Fruit fly (Drosophila melanogaster) whole organism, prepupa: ENCODE measurements around the gene iav.

Source experiments
- Blimp-1 ChIP-seq: fragments of 200-800 bp; sonication (Bioruptor generic); optimal IDR thresholded peaks from 3 replicates; lab custom pipeline; 2017; ENCODE audit warnings: missing biosample characterization, missing genetic modification characterization, mild to moderate bottlenecking, moderate library complexity, missing genetic modification reagents
- CG10631 ChIP-seq: fragments of 200-800 bp; sonication (Bioruptor generic); optimal IDR thresholded peaks from 2 replicates; lab custom pipeline; 2016; ENCODE audit warnings: missing biosample characterization, missing genetic modification characterization
- CG10669 ChIP-seq: fragments of 200-800 bp; sonication (Bioruptor generic); optimal IDR thresholded peaks from 3 replicates; lab custom pipeline; 2018; ENCODE audit warnings: missing biosample characterization, mild to moderate bottlenecking, missing genetic modification characterization, moderate library complexity
- CG11294 ChIP-seq: fragments of 200-800 bp; sonication (Bioruptor generic); IDR thresholded peaks from 2 replicates; pipeline ENCODE4 v1.3.6; 2022; ENCODE audit warnings: missing biosample characterization, missing genetic modification characterization
- CG11902 ChIP-seq: fragments of 200-800 bp; sonication (Bioruptor generic); optimal IDR thresholded peaks from 3 replicates; lab custom pipeline; 2016; ENCODE audit warnings: missing biosample characterization, missing genetic modification characterization
- CG15336 ChIP-seq: fragments of 200-800 bp; sonication (Bioruptor generic); IDR thresholded peaks from 2 replicates; pipeline ENCODE4 v1.3.6; 2022; ENCODE audit warnings: missing biosample characterization, missing genetic modification characterization
- CG1621 ChIP-seq: fragments of 200-800 bp; sonication (Bioruptor generic); optimal IDR thresholded peaks from 3 replicates; lab custom pipeline; 2018; ENCODE audit warnings: missing biosample characterization, mild to moderate bottlenecking, missing genetic modification characterization
- CG3032 ChIP-seq: fragments of 200-800 bp; optimal IDR thresholded peaks from 2 replicates; lab custom pipeline; 2019; ENCODE audit warnings: missing biosample characterization, mild to moderate bottlenecking, missing genetic modification characterization, moderate library complexity
- CG32006 ChIP-seq: fragments of 200-800 bp; sonication (Bioruptor generic); optimal IDR thresholded peaks from 3 replicates; lab custom pipeline; 2017; ENCODE audit warnings: missing biosample characterization, mild to moderate bottlenecking, missing genetic modification characterization
- CG34406 ChIP-seq: fragments of 200-800 bp; sonication (Bioruptor generic); optimal IDR thresholded peaks from 3 replicates; lab custom pipeline; 2016; ENCODE audit warnings: missing biosample characterization, missing genetic modification characterization
- CG3919 ChIP-seq: fragments of 200-800 bp; sonication (Bioruptor generic); optimal IDR thresholded peaks from 3 replicates; lab custom pipeline; 2016; ENCODE audit warnings: missing biosample characterization, missing genetic modification characterization
- CG6163 ChIP-seq: fragments of 200-800 bp; sonication (Bioruptor generic); IDR thresholded peaks from 3 replicates; pipeline ENCODE4 v1.3.6; 2022; ENCODE audit warnings: missing biosample characterization, missing genetic modification characterization
- CG6276 ChIP-seq: fragments of 200-800 bp; sonication (Bioruptor generic); optimal IDR thresholded peaks from 2 replicates; lab custom pipeline; 2017; ENCODE audit warnings: missing biosample characterization, mild to moderate bottlenecking, missing genetic modification characterization
- CG6792 ChIP-seq: fragments of 200-800 bp; sonication (Bioruptor generic); optimal IDR thresholded peaks from 3 replicates; lab custom pipeline; 2016; ENCODE audit warnings: missing biosample characterization, missing genetic modification characterization
- CG6808 ChIP-seq: fragments of 200-800 bp; sonication (Bioruptor generic); optimal IDR thresholded peaks from 3 replicates; lab custom pipeline; 2017; ENCODE audit warnings: missing biosample characterization, missing genetic modification characterization, mild to moderate bottlenecking, moderate library complexity, missing genetic modification reagents
- CG6854 ChIP-seq: fragments of 200-800 bp; sonication (Bioruptor generic); optimal IDR thresholded peaks from 2 replicates; lab custom pipeline; 2017; ENCODE audit warnings: missing biosample characterization, mild to moderate bottlenecking, missing genetic modification characterization
- CG7368 ChIP-seq: fragments of 200-800 bp; sonication (Bioruptor generic); optimal IDR thresholded peaks from 3 replicates; lab custom pipeline; 2016; ENCODE audit warnings: missing biosample characterization, missing genetic modification characterization
- CG8119 ChIP-seq: fragments of 200-800 bp; sonication (Bioruptor generic); IDR thresholded peaks from 3 replicates; pipeline ENCODE4 v1.3.6; 2022; ENCODE audit warnings: missing biosample characterization, missing genetic modification characterization
- CG8632 ChIP-seq: fragments of 200-800 bp; sonication (Bioruptor generic); optimal IDR thresholded peaks from 3 replicates; lab custom pipeline; 2016; ENCODE audit warnings: missing biosample characterization, missing genetic modification characterization
- CG9139 ChIP-seq: fragments of 200-800 bp; sonication (Bioruptor generic); optimal IDR thresholded peaks from 3 replicates; lab custom pipeline; 2017; ENCODE audit warnings: missing biosample characterization, mild to moderate bottlenecking, missing genetic modification characterization
- Eip75B ChIP-seq: fragments of 200-800 bp; sonication (Bioruptor generic); optimal IDR thresholded peaks from 3 replicates; lab custom pipeline; 2016; ENCODE audit warnings: missing biosample characterization, missing genetic modification characterization
- Eip78C ChIP-seq: fragments of 200-800 bp; sonication (Bioruptor generic); peaks from one replicate; lab custom pipeline; 2016; ENCODE audit warnings: missing biosample characterization, missing genetic modification characterization
- Eip93F ChIP-seq: fragments of 200-800 bp; sonication (Bioruptor generic); optimal IDR thresholded peaks from 2 replicates; lab custom pipeline; 2016; ENCODE audit warnings: missing biosample characterization, mild to moderate bottlenecking, missing genetic modification characterization
- Ets96B ChIP-seq: fragments of 200-800 bp; optimal IDR thresholded peaks from 2 replicates; lab custom pipeline; 2019; ENCODE audit warnings: missing biosample characterization, mild to moderate bottlenecking, missing genetic modification characterization, moderate library complexity
- Gug ChIP-seq: fragments of 200-800 bp; sonication (Bioruptor generic); IDR thresholded peaks from 2 replicates; pipeline ENCODE4 v1.3.6; 2022; ENCODE audit warnings: missing biosample characterization, missing genetic modification characterization
- Hr38 ChIP-seq: sonication (Bioruptor generic); optimal IDR thresholded peaks from 2 replicates; lab custom pipeline; 2016; ENCODE audit warnings: missing biosample characterization, missing genetic modification characterization
- Hr4 ChIP-seq: fragments of 200-800 bp; sonication (Bioruptor generic); optimal IDR thresholded peaks from 3 replicates; lab custom pipeline; 2016; ENCODE audit warnings: missing biosample characterization, missing genetic modification characterization
- Met ChIP-seq: fragments of 200-800 bp; sonication (Bioruptor generic); optimal IDR thresholded peaks from 3 replicates; lab custom pipeline; 2016; ENCODE audit warnings: missing biosample characterization, missing genetic modification characterization
- Sox102F ChIP-seq: fragments of 200-800 bp; sonication (Bioruptor generic); optimal IDR thresholded peaks from 2 replicates; lab custom pipeline; 2016; ENCODE audit warnings: missing biosample characterization, mild to moderate bottlenecking, missing genetic modification characterization
- Sox14 ChIP-seq: fragments of 200-800 bp; sonication (Bioruptor generic); optimal IDR thresholded peaks from 3 replicates; lab custom pipeline; 2016; ENCODE audit warnings: missing biosample characterization, missing genetic modification characterization
- achi ChIP-seq: fragments of 200-800 bp; sonication (Bioruptor generic); optimal IDR thresholded peaks from 3 replicates; lab custom pipeline; 2016; ENCODE audit warnings: missing biosample characterization, missing genetic modification characterization
- acj6 ChIP-seq: fragments of 200-800 bp; sonication (Bioruptor generic); optimal IDR thresholded peaks from 3 replicates; lab custom pipeline; 2016; ENCODE audit warnings: missing biosample characterization, missing genetic modification characterization
- cyc ChIP-seq: fragments of 200-800 bp; sonication (Bioruptor generic); optimal IDR thresholded peaks from 3 replicates; lab custom pipeline; 2016; ENCODE audit warnings: missing biosample characterization, missing genetic modification characterization
- dac ChIP-seq: fragments of 200-800 bp; sonication (Bioruptor generic); optimal IDR thresholded peaks from 2 replicates; lab custom pipeline; 2017; ENCODE audit warnings: missing biosample characterization, mild to moderate bottlenecking, missing genetic modification characterization
- eg ChIP-seq: fragments of 200-800 bp; sonication (Bioruptor generic); IDR thresholded peaks from 3 replicates; pipeline ENCODE4 v1.3.6; 2022; ENCODE audit warnings: missing biosample characterization, missing genetic modification characterization
- fd59A ChIP-seq: fragments of 200-800 bp; sonication (Bioruptor generic); optimal IDR thresholded peaks from 2 replicates; lab custom pipeline; 2017; ENCODE audit warnings: missing biosample characterization, mild to moderate bottlenecking, missing genetic modification characterization, missing genetic modification reagents
- fd85E ChIP-seq: fragments of 200-800 bp; sonication (Bioruptor generic); optimal IDR thresholded peaks from 3 replicates; lab custom pipeline; 2016; ENCODE audit warnings: missing biosample characterization, missing genetic modification characterization
- fkh ChIP-seq: fragments of 200-800 bp; sonication (Bioruptor generic); optimal IDR thresholded peaks from 3 replicates; lab custom pipeline; 2017; ENCODE audit warnings: missing biosample characterization, mild to moderate bottlenecking, missing genetic modification characterization, moderate library complexity
- lz ChIP-seq: fragments of 200-800 bp; sonication (Bioruptor generic); optimal IDR thresholded peaks from 3 replicates; lab custom pipeline; 2016; ENCODE audit warnings: missing biosample characterization, missing genetic modification characterization
- net ChIP-seq: fragments of 200-800 bp; sonication (Bioruptor generic); optimal IDR thresholded peaks from 3 replicates; lab custom pipeline; 2016; ENCODE audit warnings: missing biosample characterization, missing genetic modification characterization
- pdm3 ChIP-seq: fragments of 200-800 bp; sonication (Bioruptor generic); optimal IDR thresholded peaks from 3 replicates; lab custom pipeline; 2016; ENCODE audit warnings: missing biosample characterization, missing genetic modification characterization
- salr ChIP-seq, 2 experiments: fragments of 200-800 bp; sonication (Bioruptor generic); optimal IDR thresholded peaks; 3 replicates each; lab custom pipeline; 2016 to 2018; ENCODE audit warnings: missing biosample characterization in 2 of 2, missing genetic modification characterization in 2 of 2, mild to moderate bottlenecking in 1 of 2
- spab ChIP-seq: fragments of 200-800 bp; sonication (Bioruptor generic); optimal IDR thresholded peaks from 2 replicates; lab custom pipeline; 2017; ENCODE audit warnings: missing biosample characterization, mild to moderate bottlenecking, missing genetic modification characterization, missing genetic modification reagents
- ss ChIP-seq, 2 experiments: fragments of 200-800 bp; sonication (Bioruptor generic); optimal IDR thresholded peaks; 2 replicates in 1 of 2; 3 replicates in 1 of 2; lab custom pipeline; 2017 to 2018; ENCODE audit warnings: mild to moderate bottlenecking in 2 of 2, missing biosample characterization in 2 of 2, missing genetic modification characterization in 2 of 2, moderate library complexity in 1 of 2
- svp ChIP-seq: fragments of 200-800 bp; sonication (Bioruptor generic); peaks from one replicate; lab custom pipeline; 2016; ENCODE audit warnings: missing biosample characterization, missing genetic modification characterization
- topi ChIP-seq: fragments of 200-800 bp; sonication (Bioruptor generic); optimal IDR thresholded peaks from 3 replicates; lab custom pipeline; 2016; ENCODE audit warnings: missing biosample characterization, missing genetic modification characterization
- vri ChIP-seq: fragments of 200-800 bp; sonication (Bioruptor generic); optimal IDR thresholded peaks from 3 replicates; lab custom pipeline; 2016; ENCODE audit warnings: missing biosample characterization, mild to moderate bottlenecking, missing genetic modification characterization

iav gene

dm6 chrX:6791531-6791930 lies 22.2 kb upstream of the iav start (continued):
- peak; percentile 74 for TF ChIP-seq CG3919 (GFP tag; lab: Kevin White, UChicago)
- TF ChIP-seq Eip93F (GFP tag; lab: Kevin White, UChicago), result peak; percentile 73
- peak; percentile 90 for TF ChIP-seq CG6163 (GFP tag; lab: Robert Waterston, UW)
- no peak for TF ChIP-seq fkh
- no peak for TF ChIP-seq spab (GFP tag; lab: Kevin White, UChicago)
- peak; percentile 63 for TF ChIP-seq CG8632 (GFP tag; lab: Kevin White, UChicago)
- peak; percentile 92 for TF ChIP-seq Eip78C (GFP tag; lab: Kevin White, UChicago)
- TF ChIP-seq topi (GFP tag; lab: Kevin White, UChicago), result peak; percentile 77
- TF ChIP-seq CG11902 (GFP tag; lab: Kevin White, UChicago), result peak; percentile 33
- TF ChIP-seq CG32006 (GFP tag; lab: Kevin White, UChicago), result peak; percentile 91
- TF ChIP-seq svp, result peak; percentile 68
- peak; percentile 88 for TF ChIP-seq Hr4
- TF ChIP-seq CG6792 (GFP tag; lab: Kevin White, UChicago), result peak; percentile 64
- peak; percentile 84 for TF ChIP-seq CG6276 (GFP tag; lab: Kevin White, UChicago)
- TF ChIP-seq eg, result peak; percentile 93
- TF ChIP-seq salr (GFP tag; optimal IDR thresholded peaks at IDR 0.05; lab: Kevin White, UChicago), result peak in 1 of 2 experiments; percentile 49
- TF ChIP-seq CG6854 (GFP tag; lab: Kevin White, UChicago), result no peak
- no peak for TF ChIP-seq fd85E (GFP tag; lab: Kevin White, UChicago)
- TF ChIP-seq CG10669, result no peak
- peak; percentile 64 for TF ChIP-seq Eip75B (GFP tag; lab: Kevin White, UChicago)
- peak; percentile 74 for TF ChIP-seq Gug (GFP tag; lab: Robert Waterston, UW)
- TF ChIP-seq Sox102F (GFP tag; lab: Kevin White, UChicago), result peak; percentile 78
- peak; percentile 65 for TF ChIP-seq CG34406 (GFP tag; lab: Kevin White, UChicago)
- TF ChIP-seq CG6808 (GFP tag; lab: Kevin White, UChicago), result no peak
- TF ChIP-seq CG8119 (GFP tag; lab: Robert Waterston, UW), result peak; percentile 92
- no peak for TF ChIP-seq CG9139 (GFP tag; lab: Kevin White, UChicago)

DNA sequence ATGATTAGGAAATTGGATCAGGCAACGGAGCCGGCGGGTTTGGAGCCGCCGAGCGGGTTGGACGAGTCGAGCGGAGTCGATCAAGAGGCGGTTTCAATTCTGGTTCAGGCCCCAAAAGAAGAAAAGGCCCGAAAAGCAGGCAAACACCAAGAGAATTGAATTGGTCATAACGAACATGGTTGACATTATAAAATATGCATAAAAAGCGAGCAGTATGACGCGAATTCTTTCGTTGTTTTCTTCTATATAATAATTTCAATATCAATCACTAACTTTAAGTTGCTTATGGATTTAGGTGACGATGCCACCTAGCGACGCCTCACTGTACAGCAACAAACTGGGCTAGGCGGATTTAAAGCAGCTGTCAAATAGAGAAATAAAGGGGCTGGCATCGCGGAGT lies 20.9 kb upstream of the iav start:
- TF ChIP-seq CG6163 (GFP tag; lab: Robert Waterston, UW), result peak; percentile 60; the same call in 1 of the 3 replicates
- no peak for TF ChIP-seq CG34406 (GFP tag; lab: Kevin White, UChicago)
- no peak for TF ChIP-seq salr (GFP tag; optimal IDR thresholded peaks at IDR 0.05; lab: Kevin White, UChicago)
- TF ChIP-seq CG3919 (GFP tag; lab: Kevin White, UChicago), result no peak
- no peak for TF ChIP-seq Eip78C (GFP tag; lab: Kevin White, UChicago)
- TF ChIP-seq acj6 (GFP tag; lab: Kevin White, UChicago), result no peak
- peak; percentile 37; the same call in 1 of the 2 replicates for TF ChIP-seq Gug (GFP tag; lab: Robert Waterston, UW)
- TF ChIP-seq CG15336, result peak; percentile 29; the same call in 1 of the 2 replicates
- TF ChIP-seq fd59A (GFP tag; lab: Kevin White, UChicago), result no peak
- no peak for TF ChIP-seq cyc (GFP tag; lab: Kevin White, UChicago)
- no peak for TF ChIP-seq CG1621 (tag; lab: Kevin White, UChicago)
- TF ChIP-seq eg, result peak; percentile 68
- peak; percentile 37; the same call in 1 of the 2 replicates for TF ChIP-seq CG11294 (GFP tag; lab: Robert Waterston, UW)
- TF ChIP-seq, all 60 proteins: peak for 5

DNA sequence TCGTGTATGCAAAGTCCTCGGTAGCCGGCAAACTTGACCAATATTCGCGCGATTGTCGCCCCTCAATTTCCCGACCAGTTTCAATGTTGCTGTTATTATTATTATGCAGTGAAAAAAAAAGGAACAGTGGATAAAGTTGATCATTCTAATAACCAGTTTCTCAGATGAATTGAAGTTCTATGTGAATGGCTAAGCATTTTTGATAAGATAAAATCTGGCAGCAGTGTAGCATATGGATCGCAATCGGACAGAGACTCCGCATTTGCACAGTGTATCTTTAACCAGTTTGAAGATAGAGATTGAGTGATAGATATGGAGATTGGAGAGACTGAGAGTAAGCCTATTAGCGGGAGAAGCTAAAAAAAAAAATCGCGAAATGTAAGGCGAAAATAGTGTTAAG lies 20.4 kb upstream of the iav start:
- TF ChIP-seq pdm3 (GFP tag; lab: Kevin White, UChicago), result peak; percentile 87
- TF ChIP-seq CG10669, result peak; percentile 45
- peak; percentile 23 for TF ChIP-seq vri (GFP tag; lab: Kevin White, UChicago)
- TF ChIP-seq topi (GFP tag; lab: Kevin White, UChicago), result peak; percentile 74
- peak; percentile 38 for TF ChIP-seq CG3032
- TF ChIP-seq net (GFP tag; lab: Kevin White, UChicago), result peak; percentile 80
- no peak for TF ChIP-seq CG6854 (GFP tag; lab: Kevin White, UChicago)
- TF ChIP-seq Blimp-1, result no peak
- TF ChIP-seq ss (GFP tag; optimal IDR thresholded peaks at IDR 0.05; lab: Kevin White, UChicago), result peak in 1 of 2 experiments; percentile 32
- no peak for TF ChIP-seq Eip93F (GFP tag; lab: Kevin White, UChicago)
- peak; percentile 91 for TF ChIP-seq dac (GFP tag; lab: Kevin White, UChicago)
- peak; percentile 69 for TF ChIP-seq lz (GFP tag; lab: Kevin White, UChicago)
- TF ChIP-seq CG10631 (GFP tag; lab: Kevin White, UChicago), result peak; percentile 71
- TF ChIP-seq Sox14 (GFP tag; lab: Kevin White, UChicago), result peak; percentile 76
- TF ChIP-seq achi, result peak; percentile 80
- peak; percentile 62 for TF ChIP-seq Met (GFP tag; lab: Kevin White, UChicago)
- peak; percentile 94 for TF ChIP-seq CG32006 (GFP tag; lab: Kevin White, UChicago)
- peak; percentile 39 for TF ChIP-seq CG1621 (tag; lab: Kevin White, UChicago)
- no peak for TF ChIP-seq Ets96B (tag; lab: Kevin White, UChicago)
- TF ChIP-seq salr (GFP tag; optimal IDR thresholded peaks at IDR 0.05; lab: Kevin White, UChicago), result peak; percentile 28 to 72
- TF ChIP-seq Hr38 (GFP tag; lab: Kevin White, UChicago), result peak; percentile 75
- peak; percentile 76 for TF ChIP-seq CG7368 (GFP tag; lab: Kevin White, UChicago)
- TF ChIP-seq eg, result peak; percentile 96
